Worm (Caenorhabditis elegans): ENCODE results near the gene Y46G5A.34.

- TF ChIP-seq M03D4.4 (tag; optimal IDR thresholded peaks at IDR 0.05) (no peak), pha-4 (tag; optimal IDR thresholded peaks at IDR 0.05) (no peak), mab-5 (tag; optimal IDR thresholded peaks at IDR 0.05) (no peak)
These were observed 28.7 kb downstream of the Y46G5A.34 start, which contains the start of the genes Y46G5A.18 and Y46G5A.47 for ce11 chrII:12805161-12805560.
